Worm (Caenorhabditis elegans) whole organism, L3 larva: ENCODE data around the gene tasp-1.

Experiments
- R02D3.7 ChIP-seq: fragments of 150-350 bp; optimal IDR thresholded peaks from 2 replicates; lab custom pipeline; 2014; ENCODE audit warnings: missing biosample characterization, missing genetic modification characterization
- ZK546.5 ChIP-seq: sonication (generic microtip); optimal IDR thresholded peaks from 2 replicates; lab custom pipeline; 2017; ENCODE audit warnings: missing biosample characterization, missing genetic modification characterization
- ama-1 ChIP-seq: fragments of 150-350 bp; optimal IDR thresholded peaks from 2 replicates; lab custom pipeline; 2018
- ceh-28 ChIP-seq: fragments of 150-350 bp; optimal IDR thresholded peaks from 2 replicates; lab custom pipeline; 2014; ENCODE audit warnings: missing biosample characterization, missing genetic modification reagents, missing genetic modification characterization
- ceh-82 ChIP-seq: fragments of 150-350 bp; optimal IDR thresholded peaks from 2 replicates; lab custom pipeline; 2014; ENCODE audit warnings: missing biosample characterization, missing genetic modification characterization
- daf-12 ChIP-seq: fragments of 150-350 bp; optimal IDR thresholded peaks from 2 replicates; lab custom pipeline; 2014; ENCODE audit warnings: missing biosample characterization, missing genetic modification reagents, missing genetic modification characterization
- egl-27 ChIP-seq: sonication (generic microtip); optimal IDR thresholded peaks from 4 replicates; lab custom pipeline; 2017; ENCODE audit warnings: missing biosample characterization, missing genetic modification reagents, missing genetic modification characterization
- egl-5 ChIP-seq: fragments of 150-350 bp; optimal IDR thresholded peaks from 2 replicates; lab custom pipeline; 2017; ENCODE audit warnings: missing biosample characterization, missing genetic modification reagents, missing genetic modification characterization, inconsistent platforms
- elt-3 ChIP-seq, 3 experiments: fragments of 150-350 bp in 1 of 3; sonication (generic microtip) in 2 of 3; optimal IDR thresholded peaks; 2 replicates in 2 of 3; 4 replicates in 1 of 3; lab custom pipeline; 2014 to 2017; ENCODE audit warnings: missing biosample characterization in 3 of 3, missing genetic modification characterization in 3 of 3
- eor-1 ChIP-seq, 2 experiments: fragments of 150-350 bp; optimal IDR thresholded peaks; 2 replicates each; lab custom pipeline; 2014 to 2018; ENCODE audit warnings: missing biosample characterization in 2 of 2, missing genetic modification characterization in 2 of 2
- fkh-10 ChIP-seq: sonication (generic microtip); optimal IDR thresholded peaks from 2 replicates; lab custom pipeline; 2017; ENCODE audit warnings: missing biosample characterization, missing genetic modification reagents, missing genetic modification characterization
- hmg-11 ChIP-seq: sonication (generic microtip); optimal IDR thresholded peaks from 2 replicates; lab custom pipeline; 2016; ENCODE audit warnings: missing genetic modification characterization, missing compliant biosample characterization
- jun-1 ChIP-seq: fragments of 150-350 bp; optimal IDR thresholded peaks from 2 replicates; lab custom pipeline; 2014; ENCODE audit warnings: missing biosample characterization, missing genetic modification reagents, missing genetic modification characterization
- lin-39 ChIP-seq: fragments of 150-350 bp; optimal IDR thresholded peaks from 2 replicates; lab custom pipeline; 2018; ENCODE audit warnings: missing biosample characterization, missing genetic modification reagents, missing genetic modification characterization
- lsy-12 ChIP-seq: sonication (generic microtip); optimal IDR thresholded peaks from 2 replicates; lab custom pipeline; 2016; ENCODE audit warnings: mild to moderate bottlenecking, missing genetic modification characterization, missing compliant biosample characterization
- nhr-11 ChIP-seq: fragments of 150-350 bp; optimal IDR thresholded peaks from 2 replicates; lab custom pipeline; 2014; ENCODE audit warnings: missing biosample characterization, missing genetic modification characterization
- nhr-12 ChIP-seq: fragments of 150-350 bp; optimal IDR thresholded peaks from 2 replicates; lab custom pipeline; 2014; ENCODE audit warnings: missing biosample characterization, missing genetic modification characterization
- nhr-23 ChIP-seq: fragments of 150-350 bp; optimal IDR thresholded peaks from 2 replicates; lab custom pipeline; 2014; ENCODE audit warnings: missing biosample characterization, missing genetic modification reagents, missing genetic modification characterization
- nhr-237 ChIP-seq: fragments of 150-350 bp; optimal IDR thresholded peaks from 2 replicates; lab custom pipeline; 2014; ENCODE audit warnings: missing biosample characterization, missing genetic modification characterization
- nhr-43 ChIP-seq: sonication (generic microtip); optimal IDR thresholded peaks from 2 replicates; lab custom pipeline; 2016; ENCODE audit warnings: mild to moderate bottlenecking, missing genetic modification characterization, missing compliant biosample characterization; ENCODE audit not compliant: poor library complexity, severe bottlenecking
- nhr-76 ChIP-seq: fragments of 150-350 bp; sonication (generic microtip); optimal IDR thresholded peaks from 5 replicates; lab custom pipeline; 2014; ENCODE audit warnings: missing biosample characterization, missing genetic modification characterization
- pha-4 ChIP-seq: fragments of 150-350 bp; optimal IDR thresholded peaks from 2 replicates; lab custom pipeline; 2014; ENCODE audit warnings: missing biosample characterization, missing genetic modification reagents, missing genetic modification characterization
- pqm-1 ChIP-seq: fragments of 150-350 bp; optimal IDR thresholded peaks from 2 replicates; lab custom pipeline; 2017; ENCODE audit warnings: missing biosample characterization, missing genetic modification characterization, inconsistent platforms
- sea-2 ChIP-seq: fragments of 150-350 bp; sonication (generic microtip); optimal IDR thresholded peaks from 4 replicates; lab custom pipeline; 2014; ENCODE audit warnings: missing biosample characterization, missing genetic modification reagents, missing genetic modification characterization
- skn-1 ChIP-seq: fragments of 150-350 bp; optimal IDR thresholded peaks from 2 replicates; lab custom pipeline; 2014; ENCODE audit warnings: missing biosample characterization, missing genetic modification characterization
- snpc-4 ChIP-seq: fragments of 150-350 bp; optimal IDR thresholded peaks from 2 replicates; lab custom pipeline; 2014; ENCODE audit warnings: missing biosample characterization, missing genetic modification characterization
- tbx-2 ChIP-seq: sonication (generic microtip); optimal IDR thresholded peaks from 2 replicates; lab custom pipeline; 2016; ENCODE audit warnings: mild to moderate bottlenecking, missing genetic modification characterization, missing compliant biosample characterization
- ztf-4 ChIP-seq: fragments of 150-350 bp; optimal IDR thresholded peaks from 2 replicates; lab custom pipeline; 2014; ENCODE audit warnings: missing biosample characterization, missing genetic modification characterization

tasp-1 gene

DNA sequence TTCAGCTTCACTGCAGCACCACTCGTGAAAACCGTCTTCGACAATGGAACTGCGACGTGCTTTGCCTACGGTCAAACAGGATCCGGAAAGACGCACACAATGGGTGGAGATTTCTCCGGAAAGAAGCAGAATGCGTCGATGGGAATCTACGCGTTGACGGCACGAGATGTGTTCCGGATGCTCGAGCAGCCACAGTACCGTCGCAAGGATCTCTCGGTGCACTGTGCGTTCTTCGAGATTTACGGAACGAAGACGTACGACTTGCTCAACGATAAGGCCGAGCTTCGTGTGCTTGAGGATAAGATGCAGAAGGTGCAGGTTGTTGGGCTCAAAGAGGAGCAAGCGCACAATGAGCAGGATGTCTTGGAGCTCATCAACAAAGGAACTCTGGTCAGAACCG lies 50.5 kb downstream of the tasp-1 start:
- no peak for TF ChIP-seq tbx-2
- TF ChIP-seq hmg-11 (tag; lab: Kevin White, UChicago): no peak
- TF ChIP-seq ZK546.5: no peak
- no peak for TF ChIP-seq nhr-43
- TF ChIP-seq sea-2: no peak
- no peak for TF ChIP-seq R02D3.7 (tag; lab: Kevin White, UChicago)
- TF ChIP-seq nhr-237 (tag; lab: Kevin White, UChicago): no peak
- TF ChIP-seq ztf-4 (tag; lab: Kevin White, UChicago): no peak
- no peak for TF ChIP-seq pqm-1 (tag; lab: Kevin White, UChicago)
- TF ChIP-seq skn-1: no peak
- TF ChIP-seq nhr-76 (tag; lab: Kevin White, UChicago): no peak
- TF ChIP-seq pha-4 (tag; lab: Kevin White, UChicago): no peak
- no peak for TF ChIP-seq lsy-12 (tag; lab: Kevin White, UChicago)
- no peak for TF ChIP-seq fkh-10 (GFP tag; lab: Kevin White, UChicago)
- no peak for TF ChIP-seq nhr-23
- no peak for TF ChIP-seq jun-1 (tag; lab: Kevin White, UChicago)
- no peak for TF ChIP-seq lin-39 (tag; lab: Kevin White, UChicago)
- TF ChIP-seq, all 47 proteins: peak for 0

DNA sequence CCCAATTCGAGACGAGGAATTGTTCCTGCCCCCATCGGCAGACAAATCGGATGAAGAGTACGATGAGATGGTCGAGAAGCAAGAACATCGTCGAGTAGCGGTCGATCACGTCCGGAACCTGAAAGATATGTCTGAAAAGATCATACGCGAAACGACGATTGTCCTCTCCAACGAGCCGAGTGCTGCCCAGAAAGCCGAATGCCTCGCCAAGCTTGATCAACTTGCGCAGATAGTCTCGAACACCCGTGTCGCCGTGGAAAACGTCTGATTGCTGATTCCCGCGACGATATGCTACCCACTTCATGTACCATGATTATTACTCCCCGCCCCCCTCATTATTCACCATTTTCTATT lies 51.4 kb downstream of the tasp-1 start:
- TF ChIP-seq nhr-12 (tag; lab: Kevin White, UChicago): no peak
- TF ChIP-seq sea-2: no peak
- no peak for TF ChIP-seq pha-4 (tag; lab: Kevin White, UChicago)
- TF ChIP-seq eor-1 (tag; optimal IDR thresholded peaks at IDR 0.05; lab: Kevin White, UChicago): no peak
- TF ChIP-seq nhr-23: no peak
- no peak for TF ChIP-seq fkh-10 (GFP tag; lab: Kevin White, UChicago)
- TF ChIP-seq ama-1 (lab: Kevin White, UChicago): no peak
- TF ChIP-seq snpc-4 (tag; lab: Kevin White, UChicago): no peak
- TF ChIP-seq ZK546.5: no peak
- no peak for TF ChIP-seq nhr-11 (tag; lab: Kevin White, UChicago)
- no peak for TF ChIP-seq daf-12 (tag; lab: Kevin White, UChicago)
- TF ChIP-seq nhr-237 (tag; lab: Kevin White, UChicago): no peak
- TF ChIP-seq hmg-11 (tag; lab: Kevin White, UChicago): no peak
- no peak for TF ChIP-seq egl-5 (tag; lab: Kevin White, UChicago)
- TF ChIP-seq nhr-76 (tag; lab: Kevin White, UChicago): no peak
- TF ChIP-seq ceh-82 (tag; lab: Kevin White, UChicago): no peak
- no peak for TF ChIP-seq skn-1
- no peak for TF ChIP-seq tbx-2

- TF ChIP-seq nhr-23: no peak
- no peak for TF ChIP-seq ceh-28 (tag; lab: Kevin White, UChicago)
- TF ChIP-seq elt-3 (tag; optimal IDR thresholded peaks at IDR 0.05; lab: Kevin White, UChicago): no peak
- no peak for TF ChIP-seq egl-27 (tag; lab: Kevin White, UChicago)
- TF ChIP-seq, all 47 proteins: peak for 0
Observed at ce11 chrIII:10810837-10811814, 52.0 kb downstream of the tasp-1 start.
